Worm (Caenorhabditis elegans) whole organism, L4 larva: ENCODE measurements around the gene W09D10.5.

Experiments used
- D1046.2 ChIP-seq: fragments of 200-800 bp; sonication (Bioruptor generic); IDR thresholded peaks from 2 replicates; pipeline ENCODE4 v1.3.6; 2022; ENCODE audit warnings: missing genetic modification characterization, missing compliant biosample characterization
- F44E2.7 ChIP-seq: fragments of 200-800 bp; sonication (Bioruptor generic); IDR thresholded peaks from 2 replicates; pipeline ENCODE4 v2.1.2; 2022; ENCODE audit warnings: missing genetic modification characterization, missing compliant biosample characterization
- T20F7.1 ChIP-seq: fragments of 200-800 bp; sonication (Bioruptor generic); optimal IDR thresholded peaks from 2 replicates; lab custom pipeline; 2018; ENCODE audit warnings: mild to moderate bottlenecking, missing genetic modification characterization, missing compliant biosample characterization
- T26A8.4 ChIP-seq: fragments of 200-800 bp; sonication (Bioruptor generic); IDR thresholded peaks from 2 replicates; pipeline ENCODE4 v1.3.6; 2022; ENCODE audit warnings: missing genetic modification characterization, missing compliant biosample characterization
- Y48G9A.11 ChIP-seq: fragments of 200-800 bp; sonication (Bioruptor generic); IDR thresholded peaks from 2 replicates; pipeline ENCODE4 v1.3.6; 2022; ENCODE audit warnings: missing genetic modification reagents, missing genetic modification characterization, missing compliant biosample characterization
- Y5F2A.4 ChIP-seq: fragments of 200-800 bp; sonication (Bioruptor generic); optimal IDR thresholded peaks from 2 replicates; lab custom pipeline; 2018; ENCODE audit warnings: mild to moderate bottlenecking, missing genetic modification characterization, missing compliant biosample characterization
- Y75B8A.6 ChIP-seq: fragments of 200-800 bp; sonication (Bioruptor generic); IDR thresholded peaks from 2 replicates; pipeline ENCODE4 v1.3.6; 2022; ENCODE audit warnings: missing genetic modification reagents, missing genetic modification characterization, missing compliant biosample characterization
- ZK337.2 ChIP-seq: fragments of 200-800 bp; sonication (Bioruptor generic); IDR thresholded peaks from 2 replicates; pipeline ENCODE4 v1.3.6; 2022; ENCODE audit warnings: missing genetic modification reagents, missing genetic modification characterization, missing compliant biosample characterization
- aha-1 ChIP-seq: fragments of 150-350 bp; peaks from one replicate; lab custom pipeline; 2014; ENCODE audit warnings: missing biosample characterization, missing genetic modification characterization
- ceh-32 ChIP-seq: sonication (generic microtip); optimal IDR thresholded peaks from 2 replicates; lab custom pipeline; 2016; ENCODE audit warnings: mild to moderate bottlenecking, missing genetic modification characterization, missing compliant biosample characterization; ENCODE audit not compliant: poor library complexity
- ctbp-1 ChIP-seq: fragments of 200-800 bp; sonication (Bioruptor generic); IDR thresholded peaks from 2 replicates; pipeline ENCODE4 v1.3.6; 2022; ENCODE audit warnings: missing genetic modification reagents, missing genetic modification characterization, missing compliant biosample characterization
- daf-16 ChIP-seq, 3 experiments: sonication (generic microtip); optimal IDR thresholded peaks; 2 replicates each; lab custom pipeline; 2016 to 2017; ENCODE audit warnings: missing genetic modification characterization in 3 of 3, missing genetic modification reagents in 3 of 3, mild to moderate bottlenecking in 2 of 3, missing compliant biosample characterization in 2 of 3, missing biosample characterization in 1 of 3, moderate library complexity in 1 of 3
- dmd-6 ChIP-seq: fragments of 200-800 bp; sonication (Bioruptor generic); IDR thresholded peaks from 2 replicates; pipeline ENCODE4 v1.3.6; 2022; ENCODE audit warnings: missing genetic modification reagents, missing genetic modification characterization, missing compliant biosample characterization
- dmd-8 ChIP-seq: fragments of 200-800 bp; sonication (Bioruptor generic); IDR thresholded peaks from 2 replicates; pipeline ENCODE4 v1.3.6; 2022; ENCODE audit warnings: missing genetic modification characterization, missing compliant biosample characterization
- dmd-9 ChIP-seq: fragments of 200-800 bp; sonication (Bioruptor generic); IDR thresholded peaks from 2 replicates; pipeline ENCODE4 v1.3.6; 2022; ENCODE audit warnings: missing genetic modification reagents, missing genetic modification characterization, missing compliant biosample characterization
- dpl-1 ChIP-seq: fragments of 150-350 bp; optimal IDR thresholded peaks from 2 replicates; lab custom pipeline; 2014; ENCODE audit warnings: missing biosample characterization, missing genetic modification reagents, missing genetic modification characterization
- egl-27 ChIP-seq: sonication (generic microtip); optimal IDR thresholded peaks from 3 replicates; lab custom pipeline; 2017; ENCODE audit warnings: missing biosample characterization, missing genetic modification reagents, missing genetic modification characterization
- egl-43 ChIP-seq: fragments of 200-800 bp; sonication (Bioruptor generic); IDR thresholded peaks from 2 replicates; pipeline ENCODE4 v1.3.6; 2022; ENCODE audit warnings: missing genetic modification reagents, missing genetic modification characterization, missing compliant biosample characterization
- fos-1 ChIP-seq: fragments of 150-350 bp; optimal IDR thresholded peaks from 2 replicates; lab custom pipeline; 2014; ENCODE audit warnings: missing biosample characterization, missing genetic modification characterization
- jun-1 ChIP-seq: fragments of 150-350 bp; optimal IDR thresholded peaks from 2 replicates; lab custom pipeline; 2014; ENCODE audit warnings: missing biosample characterization, missing genetic modification reagents, missing genetic modification characterization
- lin-15B ChIP-seq: fragments of 150-350 bp; sonication (generic microtip); optimal IDR thresholded peaks from 3 replicates; lab custom pipeline; 2014; ENCODE audit warnings: missing biosample characterization, missing genetic modification characterization
- lin-38 ChIP-seq: fragments of 200-800 bp; sonication (Bioruptor generic); IDR thresholded peaks from 2 replicates; pipeline ENCODE4 v1.3.6; 2022; ENCODE audit warnings: missing genetic modification reagents, missing genetic modification characterization, missing compliant biosample characterization
- lsy-2 ChIP-seq, 2 experiments: fragments of 150-350 bp in 1 of 2; sonication (generic microtip) in 1 of 2; optimal IDR thresholded peaks; 2 replicates each; lab custom pipeline; 2014 to 2017; ENCODE audit warnings: missing biosample characterization in 2 of 2, missing genetic modification characterization in 2 of 2
- mdl-1 ChIP-seq, 2 experiments: fragments of 150-350 bp in 1 of 2; sonication (generic microtip) in 1 of 2; optimal IDR thresholded peaks; 2 replicates each; lab custom pipeline; 2014 to 2017; ENCODE audit warnings: missing biosample characterization in 2 of 2, missing genetic modification characterization in 2 of 2
- mdt-29 ChIP-seq: fragments of 200-800 bp; sonication (Bioruptor generic); IDR thresholded peaks from 2 replicates; pipeline ENCODE4 v1.3.6; 2022; ENCODE audit warnings: missing genetic modification reagents, missing genetic modification characterization, missing compliant biosample characterization
- mep-1 ChIP-seq: fragments of 150-350 bp; sonication (generic microtip); optimal IDR thresholded peaks from 3 replicates; lab custom pipeline; 2014; ENCODE audit warnings: missing biosample characterization, missing genetic modification characterization
- nhr-11 ChIP-seq: fragments of 150-350 bp; optimal IDR thresholded peaks from 2 replicates; lab custom pipeline; 2014; ENCODE audit warnings: missing biosample characterization, missing genetic modification characterization
- nhr-25 ChIP-seq: sonication (generic microtip); optimal IDR thresholded peaks from 2 replicates; lab custom pipeline; 2017; ENCODE audit warnings: missing genetic modification characterization, mild to moderate bottlenecking, missing compliant biosample characterization, antibody characterized with exemption, moderate library complexity, borderline replicate concordance; ENCODE audit not compliant: insufficient read depth
- nhr-6 ChIP-seq: fragments of 150-350 bp; optimal IDR thresholded peaks from 2 replicates; lab custom pipeline; 2014; ENCODE audit warnings: missing biosample characterization, missing genetic modification characterization
- nhr-76 ChIP-seq: fragments of 150-350 bp; optimal IDR thresholded peaks from 2 replicates; lab custom pipeline; 2014; ENCODE audit warnings: missing biosample characterization, missing genetic modification characterization
- pha-4 ChIP-seq, 2 experiments: fragments of 150-350 bp in 1 of 2; fragments of 200-800 bp in 1 of 2; sonication (Bioruptor generic) in 1 of 2; IDR thresholded peaks in 1 of 2; optimal IDR thresholded peaks in 1 of 2; 2 replicates each; pipeline versions ENCODE4 v1.3.6 to Lab custom; 2014 to 2022; ENCODE audit warnings: missing genetic modification characterization in 2 of 2, missing genetic modification reagents in 2 of 2, missing biosample characterization in 1 of 2, missing compliant biosample characterization in 1 of 2
- rbr-2 ChIP-seq: sonication (generic microtip); optimal IDR thresholded peaks from 2 replicates; lab custom pipeline; 2016; ENCODE audit warnings: missing genotype, missing genetic modification characterization, missing compliant biosample characterization
- saeg-2 ChIP-seq: fragments of 200-800 bp; sonication (Bioruptor generic); IDR thresholded peaks from 2 replicates; pipeline ENCODE4 v1.3.6; 2022; ENCODE audit warnings: missing genetic modification reagents, missing genetic modification characterization, missing compliant biosample characterization
- sdz-12 ChIP-seq: fragments of 200-800 bp; sonication (Bioruptor generic); optimal IDR thresholded peaks from 2 replicates; lab custom pipeline; 2018; ENCODE audit warnings: mild to moderate bottlenecking, missing genetic modification characterization, missing compliant biosample characterization
- skn-1 ChIP-seq: fragments of 150-350 bp; optimal IDR thresholded peaks from 2 replicates; lab custom pipeline; 2014; ENCODE audit warnings: missing biosample characterization, missing genetic modification characterization
- spr-3 ChIP-seq: fragments of 200-800 bp; sonication (Bioruptor generic); optimal IDR thresholded peaks from 2 replicates; lab custom pipeline; 2018; ENCODE audit warnings: mild to moderate bottlenecking, missing genetic modification characterization, missing compliant biosample characterization
- tra-1 ChIP-seq: fragments of 200-800 bp; sonication (Bioruptor generic); IDR thresholded peaks from 2 replicates; pipeline ENCODE4 v1.3.6; 2022; ENCODE audit warnings: missing genetic modification reagents, missing genetic modification characterization, missing compliant biosample characterization
- ztf-11 ChIP-seq: fragments of 150-350 bp; optimal IDR thresholded peaks from 2 replicates; lab custom pipeline; 2014; ENCODE audit warnings: missing biosample characterization, missing genetic modification characterization

Gene W09D10.5

ce11 chrIII:10717479-10717878 is 6.1 kb upstream of the W09D10.5 start (continued):
- no peak for TF ChIP-seq ztf-11
- peak; percentile 99 for TF ChIP-seq aha-1
- peak in 1 of 2 experiments; percentile 30 for TF ChIP-seq daf-16 (GFP tag; optimal IDR thresholded peaks at IDR 0.05; lab: Kevin White, UChicago)
- TF ChIP-seq daf-16 (tag; optimal IDR thresholded peaks at IDR 0.05; lab: Kevin White, UChicago), result peak; percentile 41
- 0 out of 2 replicates have a peak, but pooled peaks have one; percentile 48 for TF ChIP-seq dmd-9
- TF ChIP-seq dpl-1 (GFP tag; lab: Kevin White, UChicago), result peak; percentile 8
- no peak for TF ChIP-seq egl-27 (tag; lab: Kevin White, UChicago)
- TF ChIP-seq saeg-2 (GFP tag; lab: Robert Waterston, UW), result no peak
- TF ChIP-seq Y5F2A.4 (GFP tag; lab: Kevin White, UChicago), result no peak
- TF ChIP-seq lin-38 (GFP tag; lab: Robert Waterston, UW), result peak; percentile 31
- TF ChIP-seq Y75B8A.6, result no peak
- TF ChIP-seq nhr-25 (tag; lab: Kevin White, UChicago), result peak; percentile 68
- TF ChIP-seq D1046.2 (GFP tag; lab: Robert Waterston, UW), result no peak
- TF ChIP-seq spr-3, result no peak
- TF ChIP-seq mdl-1 (tag; optimal IDR thresholded peaks at IDR 0.05; lab: Kevin White, UChicago), result peak; percentile 22 to 86
- TF ChIP-seq ZK337.2 (GFP tag; lab: Robert Waterston, UW), result no peak
- peak; percentile 61 for TF ChIP-seq rbr-2
- no peak for TF ChIP-seq ceh-32 (tag; lab: Kevin White, UChicago)
- peak; percentile 68 for TF ChIP-seq mep-1
- TF ChIP-seq fos-1 (tag; lab: Kevin White, UChicago), result no peak
- TF ChIP-seq tra-1 (GFP tag; lab: Robert Waterston, UW), result peak; percentile 64; the same call in 1 of the 2 replicates
- peak; percentile 77 for TF ChIP-seq nhr-11 (tag; lab: Kevin White, UChicago)
- no peak for TF ChIP-seq skn-1 (tag; lab: Kevin White, UChicago)
- TF ChIP-seq Y48G9A.11 (GFP tag; lab: Robert Waterston, UW), result no peak

- TF ChIP-seq daf-16 (GFP tag; optimal IDR thresholded peaks at IDR 0.05; lab: Kevin White, UChicago) (peak in 1 of 2 experiments; percentile 19), daf-16 (tag; optimal IDR thresholded peaks at IDR 0.05; lab: Kevin White, UChicago) (no peak), nhr-11 (tag; lab: Kevin White, UChicago) (peak; percentile 3), F44E2.7 (GFP tag; lab: Robert Waterston, UW) (no peak), T20F7.1 (GFP tag; lab: Kevin White, UChicago) (peak; percentile 5)
Observed at ce11 chrIII:10716091-10716490, 4.8 kb upstream of the W09D10.5 start, which contains the start of gene W09D10.4. TSS of gene W09D10.4 (minus strand) at chrIII:10716191.

ce11 chrIII:10714541-10714940 is 3.2 kb upstream of the W09D10.5 start:
- TF ChIP-seq nhr-6 (tag; lab: Kevin White, UChicago) (no peak), lsy-2 (tag; optimal IDR thresholded peaks at IDR 0.05; lab: Kevin White, UChicago) (peak in 1 of 2 experiments; percentile 10), mdt-29 (GFP tag; lab: Robert Waterston, UW) (no peak), nhr-76 (no peak), dmd-9 (0 out of 2 replicates have a peak, but pooled peaks have one; percentile 6), T26A8.4 (peak; percentile 29; the same call in 1 of the 2 replicates), dmd-8 (no peak), dmd-6 (GFP tag; lab: Robert Waterston, UW) (0 out of 2 replicates have a peak, but pooled peaks have one; percentile 15), egl-43 (GFP tag; lab: Robert Waterston, UW) (peak; percentile 44; the same call in 1 of the 2 replicates), sdz-12 (GFP tag; lab: Kevin White, UChicago) (peak; percentile 68), jun-1 (tag; lab: Kevin White, UChicago) (no peak), lin-15B (tag; lab: Kevin White, UChicago) (no peak), ctbp-1 (GFP tag; lab: Robert Waterston, UW) (0 out of 2 replicates have a peak, but pooled peaks have one; percentile 16), pha-4 (GFP tag; IDR thresholded peaks at IDR 0.05; lab: Robert Waterston, UW) (no peak), pha-4 (tag; optimal IDR thresholded peaks at IDR 0.05; lab: Kevin White, UChicago) (no peak)
